Fruit fly (Drosophila melanogaster) whole organism, embryonic: ENCODE results near the gene CG44001.

Experiments
- Atf3 ChIP-seq: fragments of 200-800 bp; sonication (Bioruptor generic); optimal IDR thresholded peaks from 3 replicates; lab custom pipeline; 2016; ENCODE audit warnings: missing biosample characterization, missing genetic modification characterization
- B-H2 ChIP-seq: fragments of 200-800 bp; sonication (Bioruptor generic); optimal IDR thresholded peaks from 2 replicates; lab custom pipeline; 2018; ENCODE audit warnings: missing biosample characterization, mild to moderate bottlenecking, missing genetic modification characterization
- BEAF-32 ChIP-seq: fragments of 200-800 bp; sonication (Bioruptor generic); optimal IDR thresholded peaks from 3 replicates; lab custom pipeline; 2017; ENCODE audit warnings: missing biosample characterization, missing genetic modification characterization, mild to moderate bottlenecking, moderate library complexity, missing genetic modification reagents
- Blimp-1 ChIP-seq: fragments of 200-800 bp; sonication (Bioruptor generic); optimal IDR thresholded peaks from 3 replicates; lab custom pipeline; 2018; ENCODE audit warnings: missing biosample characterization, missing genetic modification characterization, mild to moderate bottlenecking, moderate library complexity, missing genetic modification reagents
- CG10147 ChIP-seq: fragments of 200-800 bp; sonication (Bioruptor generic); optimal IDR thresholded peaks from 2 replicates; lab custom pipeline; 2019; ENCODE audit warnings: missing biosample characterization, mild to moderate bottlenecking, missing genetic modification characterization, moderate library complexity
- CG10431 ChIP-seq: fragments of 200-800 bp; sonication (Bioruptor generic); optimal IDR thresholded peaks from 3 replicates; lab custom pipeline; 2018; ENCODE audit warnings: missing biosample characterization, mild to moderate bottlenecking, missing genetic modification characterization
- CG10462 ChIP-seq: fragments of 200-800 bp; sonication (Bioruptor generic); optimal IDR thresholded peaks from 2 replicates; lab custom pipeline; 2016; ENCODE audit warnings: missing biosample characterization, missing genetic modification characterization
- CG11247 ChIP-seq: fragments of 200-800 bp; sonication (Bioruptor generic); IDR thresholded peaks from 2 replicates; pipeline ENCODE4 v1.3.6; 2022; ENCODE audit warnings: missing biosample characterization, missing genetic modification characterization
- CG11696 ChIP-seq: fragments of 200-800 bp; sonication (Bioruptor generic); IDR thresholded peaks from 2 replicates; pipeline ENCODE4 v1.3.6; 2022; ENCODE audit warnings: missing biosample characterization, missing genetic modification characterization
- CG12769 ChIP-seq: fragments of 200-800 bp; sonication (Bioruptor generic); optimal IDR thresholded peaks from 2 replicates; lab custom pipeline; 2019; ENCODE audit warnings: missing biosample characterization, mild to moderate bottlenecking, missing genetic modification characterization, moderate library complexity
- CG13287 ChIP-seq: fragments of 200-800 bp; sonication (Bioruptor generic); IDR thresholded peaks from 2 replicates; pipeline ENCODE4 v1.3.6; 2022; ENCODE audit warnings: missing biosample characterization, missing genetic modification characterization; ENCODE audit not compliant: partially characterized antibody
- CG18262 ChIP-seq: fragments of 200-800 bp; optimal IDR thresholded peaks from 3 replicates; lab custom pipeline; 2019; ENCODE audit warnings: missing biosample characterization, mild to moderate bottlenecking, missing genetic modification characterization, moderate library complexity
- CG18599 ChIP-seq: fragments of 200-800 bp; sonication (Bioruptor generic); optimal IDR thresholded peaks from 3 replicates; lab custom pipeline; 2017; ENCODE audit warnings: missing biosample characterization, missing genetic modification characterization, mild to moderate bottlenecking, moderate library complexity, missing genetic modification reagents
- CG2199 ChIP-seq: fragments of 200-800 bp; sonication (Bioruptor generic); IDR thresholded peaks from 3 replicates; pipeline ENCODE4 v1.3.6; 2022; ENCODE audit warnings: missing biosample characterization, missing genetic modification characterization
- CG2678 ChIP-seq: fragments of 200-800 bp; sonication (Bioruptor generic); optimal IDR thresholded peaks from 3 replicates; lab custom pipeline; 2019; ENCODE audit warnings: missing biosample characterization, mild to moderate bottlenecking, missing genetic modification characterization, moderate library complexity
- CG30431 ChIP-seq: fragments of 200-800 bp; sonication (Bioruptor generic); optimal IDR thresholded peaks from 2 replicates; lab custom pipeline; 2017; ENCODE audit warnings: missing biosample characterization, missing genetic modification characterization
- CG31441 ChIP-seq: fragments of 200-800 bp; sonication (Bioruptor generic); IDR thresholded peaks from 2 replicates; pipeline ENCODE4 v1.3.6; 2022; ENCODE audit warnings: missing biosample characterization, missing genetic modification characterization
- CG32772 ChIP-seq: fragments of 200-800 bp; sonication (Bioruptor generic); IDR thresholded peaks from 2 replicates; pipeline ENCODE4 v1.3.6; 2022; ENCODE audit warnings: missing biosample characterization, missing genetic modification characterization
- CG34224 ChIP-seq: fragments of 200-800 bp; sonication (Bioruptor generic); IDR thresholded peaks from 3 replicates; pipeline ENCODE4 v1.3.6; 2022; ENCODE audit warnings: missing biosample characterization, missing genetic modification characterization; ENCODE audit not compliant: partially characterized antibody
- CG6854 ChIP-seq: fragments of 200-800 bp; sonication (Bioruptor generic); optimal IDR thresholded peaks from 3 replicates; lab custom pipeline; 2017; ENCODE audit warnings: missing biosample characterization, mild to moderate bottlenecking, missing genetic modification characterization
- CG7745 ChIP-seq: fragments of 200-800 bp; sonication (Bioruptor generic); optimal IDR thresholded peaks from 2 replicates; lab custom pipeline; 2018; ENCODE audit warnings: missing biosample characterization, mild to moderate bottlenecking, missing genetic modification characterization, moderate library complexity
- CG8359 ChIP-seq: fragments of 200-800 bp; sonication (Bioruptor generic); optimal IDR thresholded peaks from 2 replicates; lab custom pipeline; 2017; ENCODE audit warnings: missing biosample characterization, mild to moderate bottlenecking, missing genetic modification characterization, borderline replicate concordance
- CG8944 ChIP-seq: fragments of 200-800 bp; sonication (Bioruptor generic); optimal IDR thresholded peaks from 3 replicates; lab custom pipeline; 2016; ENCODE audit warnings: missing biosample characterization, missing genetic modification characterization
- CG9437 ChIP-seq: fragments of 200-800 bp; sonication (Bioruptor generic); optimal IDR thresholded peaks from 2 replicates; lab custom pipeline; 2018; ENCODE audit warnings: missing biosample characterization, mild to moderate bottlenecking, missing genetic modification characterization
- Deaf1 ChIP-seq: fragments of 200-800 bp; optimal IDR thresholded peaks from 3 replicates; lab custom pipeline; 2019; ENCODE audit warnings: missing biosample characterization, mild to moderate bottlenecking, missing genetic modification characterization, moderate library complexity
- Ets65A ChIP-seq: fragments of 200-800 bp; sonication (Bioruptor generic); peaks from one replicate; lab custom pipeline; 2016; ENCODE audit warnings: missing biosample characterization, missing genetic modification characterization
- GATAe ChIP-seq: fragments of 200-800 bp; sonication (Bioruptor generic); conservative IDR thresholded peaks from 2 replicates; pipeline ENCODE4 v1.3.6; 2022; ENCODE audit warnings: missing biosample characterization, missing genetic modification characterization
- HLH3B ChIP-seq: fragments of 200-800 bp; sonication (Bioruptor generic); IDR thresholded peaks from 2 replicates; pipeline ENCODE4 v1.3.6; 2022; ENCODE audit warnings: missing biosample characterization, missing genetic modification characterization
- Rx ChIP-seq: fragments of 200-800 bp; sonication (Bioruptor generic); IDR thresholded peaks from 2 replicates; pipeline ENCODE4 v1.3.6; 2022; ENCODE audit warnings: missing biosample characterization, missing genetic modification characterization
- Sox100B ChIP-seq: fragments of 200-800 bp; sonication (Bioruptor generic); optimal IDR thresholded peaks from 3 replicates; lab custom pipeline; 2018; ENCODE audit warnings: missing biosample characterization, mild to moderate bottlenecking, missing genetic modification characterization
- Sox102F ChIP-seq: fragments of 200-800 bp; sonication (Bioruptor generic); optimal IDR thresholded peaks from 2 replicates; lab custom pipeline; 2018; ENCODE audit warnings: missing biosample characterization, mild to moderate bottlenecking, missing genetic modification characterization, moderate library complexity
- abd-A ChIP-seq: fragments of 200-800 bp; sonication (Bioruptor generic); optimal IDR thresholded peaks from 3 replicates; lab custom pipeline; 2019; ENCODE audit warnings: missing biosample characterization, mild to moderate bottlenecking, missing genetic modification characterization, moderate library complexity
- ac ChIP-seq: fragments of 200-800 bp; sonication (Bioruptor generic); optimal IDR thresholded peaks from 3 replicates; lab custom pipeline; 2017; ENCODE audit warnings: missing biosample characterization, mild to moderate bottlenecking, missing genetic modification characterization
- bigmax ChIP-seq: fragments of 200-800 bp; sonication (Bioruptor generic); optimal IDR thresholded peaks from 2 replicates; lab custom pipeline; 2018; ENCODE audit warnings: missing biosample characterization, mild to moderate bottlenecking, missing genetic modification characterization
- bowl ChIP-seq: fragments of 200-800 bp; sonication (Bioruptor generic); IDR thresholded peaks from 2 replicates; pipeline ENCODE4 v1.3.6; 2022; ENCODE audit warnings: missing biosample characterization, missing genetic modification characterization
- btn ChIP-seq: fragments of 200-800 bp; sonication (Bioruptor generic); optimal IDR thresholded peaks from 2 replicates; lab custom pipeline; 2016; ENCODE audit warnings: missing biosample characterization, missing genetic modification characterization
- cas ChIP-seq: fragments of 200-800 bp; sonication (Bioruptor generic); IDR thresholded peaks from 2 replicates; pipeline ENCODE4 v1.3.6; 2022; ENCODE audit warnings: missing biosample characterization, missing genetic modification characterization
- cg ChIP-seq: fragments of 200-800 bp; sonication (Bioruptor generic); optimal IDR thresholded peaks from 3 replicates; lab custom pipeline; 2019; ENCODE audit warnings: missing biosample characterization, mild to moderate bottlenecking, missing genetic modification characterization, moderate library complexity
- eyg ChIP-seq: fragments of 200-800 bp; sonication (Bioruptor generic); optimal IDR thresholded peaks from 3 replicates; lab custom pipeline; 2016; ENCODE audit warnings: missing biosample characterization, missing genetic modification characterization
- grn ChIP-seq: fragments of 200-800 bp; sonication (Bioruptor generic); optimal IDR thresholded peaks from 3 replicates; lab custom pipeline; 2017; ENCODE audit warnings: missing biosample characterization, missing genetic modification characterization
- gsb ChIP-seq: fragments of 200-800 bp; sonication (Bioruptor generic); IDR thresholded peaks from 2 replicates; pipeline ENCODE4 v1.3.6; 2022; ENCODE audit warnings: missing biosample characterization, missing genetic modification characterization
- hbn ChIP-seq: fragments of 200-800 bp; sonication (Bioruptor generic); IDR thresholded peaks from 2 replicates; pipeline ENCODE4 v1.3.6; 2022; ENCODE audit warnings: missing biosample characterization, missing genetic modification characterization; ENCODE audit not compliant: partially characterized antibody
- lmd ChIP-seq: fragments of 200-800 bp; sonication (Bioruptor generic); IDR thresholded peaks from 2 replicates; pipeline ENCODE4 v1.3.6; 2022; ENCODE audit warnings: missing biosample characterization, missing genetic modification characterization
- luna ChIP-seq: fragments of 200-800 bp; sonication (Bioruptor generic); optimal IDR thresholded peaks from 2 replicates; lab custom pipeline; 2016; ENCODE audit warnings: missing biosample characterization, missing genetic modification characterization
- nerfin-2 ChIP-seq: fragments of 200-800 bp; sonication (Bioruptor generic); IDR thresholded peaks from 2 replicates; pipeline ENCODE4 v1.3.6; 2022; ENCODE audit warnings: missing biosample characterization, missing genetic modification characterization; ENCODE audit not compliant: partially characterized antibody
- pb ChIP-seq: fragments of 200-800 bp; sonication (Bioruptor generic); optimal IDR thresholded peaks from 3 replicates; lab custom pipeline; 2016; ENCODE audit warnings: missing biosample characterization, missing genetic modification characterization
- schlank ChIP-seq: fragments of 200-800 bp; sonication (Bioruptor generic); optimal IDR thresholded peaks from 2 replicates; lab custom pipeline; 2018; ENCODE audit warnings: missing biosample characterization, mild to moderate bottlenecking, missing genetic modification characterization
- sens ChIP-seq: fragments of 200-800 bp; sonication (Bioruptor generic); peaks from one replicate; lab custom pipeline; 2016; ENCODE audit warnings: missing biosample characterization, missing genetic modification characterization
- so ChIP-seq: fragments of 200-800 bp; sonication (Bioruptor generic); IDR thresholded peaks from 3 replicates; pipeline ENCODE4 v1.3.6; 2022; ENCODE audit warnings: missing biosample characterization, missing genetic modification characterization
- tup ChIP-seq: fragments of 200-800 bp; sonication (Bioruptor generic); optimal IDR thresholded peaks from 2 replicates; lab custom pipeline; 2016; ENCODE audit warnings: missing biosample characterization, mild to moderate bottlenecking, missing genetic modification characterization, moderate library complexity
- wek ChIP-seq: fragments of 200-800 bp; sonication (Bioruptor generic); optimal IDR thresholded peaks from 3 replicates; lab custom pipeline; 2018; ENCODE audit warnings: missing biosample characterization, mild to moderate bottlenecking, missing genetic modification characterization, moderate library complexity

The CG44001 gene

DNA sequence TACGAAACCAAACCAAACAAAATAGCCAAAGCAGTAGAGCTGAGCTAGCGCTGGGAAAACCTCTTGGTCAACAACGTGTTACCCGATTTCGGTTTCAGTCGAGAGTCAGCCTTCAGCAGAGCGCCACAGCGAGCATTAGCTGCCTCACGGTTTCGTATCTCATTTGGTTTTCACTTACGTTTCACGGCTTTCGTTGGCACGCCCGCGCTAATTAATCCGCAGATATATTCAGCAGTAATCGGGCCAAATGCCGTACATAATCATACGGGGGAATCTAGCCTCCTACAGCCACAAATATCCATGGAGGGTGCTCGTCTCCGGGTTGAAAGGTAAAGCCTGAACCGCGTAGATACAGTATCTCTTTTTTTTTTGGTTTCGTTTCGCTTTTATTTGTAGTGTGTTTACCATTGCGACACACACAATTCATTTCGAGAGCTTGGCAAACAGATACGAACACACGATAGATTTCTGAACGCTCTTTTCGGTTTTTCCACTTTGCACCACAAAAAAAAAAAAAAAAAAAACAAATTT, 1.4 kb downstream of the CG44001 start, which contains the start of gene CG31650:
Gene CG31650 (minus strand): TSS at position 352 of the 531 bp plus-strand sequence.
- TF ChIP-seq CG2678 (tag; lab: Kevin White, UChicago) (no peak), CG8944 (GFP tag; lab: Kevin White, UChicago) (no peak), cg (peak; percentile 35), Deaf1 (no peak), CG32772 (GFP tag; lab: Robert Waterston, UW) (peak; percentile 27; the same call in 1 of the 2 replicates), CG6854 (GFP tag; lab: Kevin White, UChicago) (no peak), cas (GFP tag; lab: Robert Waterston, UW) (no peak), bowl (GFP tag; lab: Robert Waterston, UW) (no peak), lmd (no peak), Sox100B (no peak), BEAF-32 (GFP tag; lab: Kevin White, UChicago) (no peak), sens (peak; percentile 17), CG7745 (tag; lab: Kevin White, UChicago) (no peak), abd-A (tag; lab: Kevin White, UChicago) (no peak), Sox102F (GFP tag; lab: Kevin White, UChicago) (no peak), B-H2 (GFP tag; lab: Kevin White, UChicago) (no peak), gsb (GFP tag; lab: Robert Waterston, UW) (no peak), CG10147 (GFP tag; lab: Kevin White, UChicago) (no peak), CG2199 (GFP tag; lab: Robert Waterston, UW) (peak; percentile 21; the same call in 1 of the 3 replicates), wek (GFP tag; lab: Kevin White, UChicago) (peak; percentile 18), schlank (no peak), CG8359 (GFP tag; lab: Kevin White, UChicago) (no peak), grn (GFP tag; lab: Kevin White, UChicago) (peak; percentile 69), Rx (no peak), CG11696 (GFP tag; lab: Robert Waterston, UW) (0 out of 2 replicates have a peak, but pooled peaks have one; percentile 25), CG30431 (no peak), CG11247 (no peak), nerfin-2 (GFP tag; lab: Robert Waterston, UW) (no peak), GATAe (GFP tag; lab: Robert Waterston, UW) (no peak), CG34224 (GFP tag; lab: Robert Waterston, UW) (no peak), luna (no peak), CG31441 (GFP tag; lab: Robert Waterston, UW) (no peak), CG18262 (tag; lab: Kevin White, UChicago) (no peak), CG9437 (no peak), CG18599 (no peak), CG12769 (tag; lab: Kevin White, UChicago) (peak; percentile 24), tup (GFP tag; lab: Kevin White, UChicago) (no peak), CG10462 (GFP tag; lab: Kevin White, UChicago) (no peak), CG13287 (GFP tag; lab: Robert Waterston, UW) (no peak), btn (GFP tag; lab: Kevin White, UChicago) (peak; percentile 13), eyg (no peak), bigmax (no peak), Blimp-1 (GFP tag; lab: Kevin White, UChicago) (peak; percentile 42), so (GFP tag; lab: Robert Waterston, UW) (no peak), Ets65A (peak; percentile 32), Atf3 (GFP tag; lab: Kevin White, UChicago) (no peak), HLH3B (GFP tag; lab: Robert Waterston, UW) (no peak), hbn (GFP tag; lab: Robert Waterston, UW) (no peak), ac (GFP tag; lab: Kevin White, UChicago) (no peak), CG10431 (GFP tag; lab: Kevin White, UChicago) (no peak), pb (GFP tag; lab: Kevin White, UChicago) (peak; percentile 36)
